Fruit fly (Drosophila melanogaster) whole organism, adult: ENCODE data around the gene CG42465.

ENCODE experiments used
- CG11617 ChIP-seq: fragments of 200-800 bp; sonication (Bioruptor generic); optimal IDR thresholded peaks from 2 replicates; lab custom pipeline; 2017; ENCODE audit warnings: mild to moderate bottlenecking, missing biosample characterization, missing genetic modification reagents, missing genetic modification characterization
- CG12768 ChIP-seq: fragments of 200-800 bp; sonication (Bioruptor generic); optimal IDR thresholded peaks from 2 replicates; lab custom pipeline; 2017; ENCODE audit warnings: missing biosample characterization, missing genetic modification characterization, mild to moderate bottlenecking, moderate library complexity, missing genetic modification reagents
- CG14711 ChIP-seq: fragments of 200-800 bp; sonication (Bioruptor generic); optimal IDR thresholded peaks from 2 replicates; lab custom pipeline; 2018; ENCODE audit warnings: missing biosample characterization, mild to moderate bottlenecking, missing genetic modification characterization, moderate library complexity
- CG1620 ChIP-seq: fragments of 200-800 bp; sonication (Bioruptor generic); optimal IDR thresholded peaks from 2 replicates; lab custom pipeline; 2016; ENCODE audit warnings: missing biosample characterization, missing genetic modification characterization
- CG33017 ChIP-seq: fragments of 200-800 bp; sonication (Bioruptor generic); optimal IDR thresholded peaks from 2 replicates; lab custom pipeline; 2018; ENCODE audit warnings: missing biosample characterization, mild to moderate bottlenecking, missing genetic modification characterization, moderate library complexity
- bab1 ChIP-seq: fragments of 200-800 bp; sonication (Bioruptor generic); optimal IDR thresholded peaks from 3 replicates; lab custom pipeline; 2019; ENCODE audit warnings: missing biosample characterization, mild to moderate bottlenecking, missing genetic modification characterization, moderate library complexity
- cic ChIP-seq: fragments of 200-800 bp; sonication (Bioruptor generic); optimal IDR thresholded peaks from 2 replicates; lab custom pipeline; 2017; ENCODE audit warnings: missing biosample characterization, mild to moderate bottlenecking, missing genetic modification characterization, moderate library complexity
- cnc ChIP-seq, 2 experiments: fragments of >200 bp; optimal IDR thresholded peaks; 2 replicates each; lab custom pipeline; 2017
- kay ChIP-seq: fragments of 200-800 bp; sonication (Bioruptor generic); peaks from one replicate; lab custom pipeline; 2016; ENCODE audit warnings: missing biosample characterization, missing genetic modification characterization, borderline replicate concordance
- pad ChIP-seq: fragments of 200-800 bp; sonication (Bioruptor generic); optimal IDR thresholded peaks from 3 replicates; lab custom pipeline; 2017; ENCODE audit warnings: missing biosample characterization, missing genetic modification characterization, mild to moderate bottlenecking, moderate library complexity, missing genetic modification reagents
- toe ChIP-seq: fragments of 200-800 bp; sonication (Bioruptor generic); optimal IDR thresholded peaks from 2 replicates; lab custom pipeline; 2016; ENCODE audit warnings: missing biosample characterization, missing genetic modification characterization

- TF ChIP-seq CG14711 (tag; lab: Kevin White, UChicago) = no peak
- TF ChIP-seq bab1 (GFP tag; lab: Kevin White, UChicago) = no peak
- TF ChIP-seq cic (GFP tag; lab: Kevin White, UChicago) = no peak
- TF ChIP-seq CG12768 (GFP tag; lab: Kevin White, UChicago) = no peak
- no peak for TF ChIP-seq CG11617 (GFP tag; lab: Kevin White, UChicago)
- no peak for TF ChIP-seq pad (GFP tag; lab: Kevin White, UChicago)
- no peak for TF ChIP-seq toe (GFP tag; lab: Kevin White, UChicago)
- no peak for TF ChIP-seq cnc (optimal IDR thresholded peaks at IDR 0.05; lab: Kevin White, UChicago)
- TF ChIP-seq kay = no peak
- TF ChIP-seq CG33017 (tag; lab: Kevin White, UChicago) = no peak
- no peak for TF ChIP-seq CG1620 (GFP tag; lab: Kevin White, UChicago)
Observed at dm6 chr2L:3685139-3685851, 14.7 kb upstream of the CG42465 start.
